Fruit fly (Drosophila melanogaster) whole organism, embryonic: ENCODE data around the gene CG33795.

Experiments
- BEAF-32 ChIP-seq: fragments of 200-800 bp; sonication (Bioruptor generic); optimal IDR thresholded peaks from 3 replicates; lab custom pipeline; 2017; ENCODE audit warnings: missing biosample characterization, missing genetic modification characterization, mild to moderate bottlenecking, moderate library complexity, missing genetic modification reagents
- Blimp-1 ChIP-seq: fragments of 200-800 bp; sonication (Bioruptor generic); optimal IDR thresholded peaks from 3 replicates; lab custom pipeline; 2018; ENCODE audit warnings: missing biosample characterization, missing genetic modification characterization, mild to moderate bottlenecking, moderate library complexity, missing genetic modification reagents
- Bteb2 ChIP-seq: fragments of 200-800 bp; sonication (Bioruptor generic); optimal IDR thresholded peaks from 2 replicates; lab custom pipeline; 2016; ENCODE audit warnings: missing biosample characterization, missing genetic modification characterization
- CG12391 ChIP-seq: fragments of 200-800 bp; sonication (Bioruptor generic); optimal IDR thresholded peaks from 3 replicates; lab custom pipeline; 2018; ENCODE audit warnings: missing biosample characterization, mild to moderate bottlenecking, missing genetic modification characterization, moderate library complexity
- CG17328 ChIP-seq: fragments of 200-800 bp; sonication (Bioruptor generic); IDR thresholded peaks from 2 replicates; pipeline ENCODE4 v1.3.6; 2022; ENCODE audit warnings: missing biosample characterization, missing genetic modification characterization
- CG1832 ChIP-seq: fragments of 200-800 bp; sonication (Bioruptor generic); optimal IDR thresholded peaks from 2 replicates; lab custom pipeline; 2017; ENCODE audit warnings: missing biosample characterization, mild to moderate bottlenecking, missing genetic modification characterization, inconsistent platforms
- CG2120 ChIP-seq: fragments of 200-800 bp; sonication (Bioruptor generic); optimal IDR thresholded peaks from 3 replicates; lab custom pipeline; 2016; ENCODE audit warnings: missing biosample characterization, missing genetic modification characterization
- CG30020 ChIP-seq: fragments of 200-800 bp; optimal IDR thresholded peaks from 2 replicates; lab custom pipeline; 2019; ENCODE audit warnings: missing biosample characterization, mild to moderate bottlenecking, missing genetic modification characterization, moderate library complexity
- CG30403 ChIP-seq: fragments of 200-800 bp; sonication (Bioruptor generic); optimal IDR thresholded peaks from 3 replicates; lab custom pipeline; 2016; ENCODE audit warnings: missing biosample characterization, missing genetic modification characterization
- CG34376 ChIP-seq: fragments of 200-800 bp; sonication (Bioruptor generic); optimal IDR thresholded peaks from 2 replicates; lab custom pipeline; 2018; ENCODE audit warnings: missing biosample characterization, mild to moderate bottlenecking, missing genetic modification characterization
- CG3847 ChIP-seq: fragments of 200-800 bp; sonication (Bioruptor generic); IDR thresholded peaks from 2 replicates; pipeline ENCODE4 v1.3.6; 2022; ENCODE audit warnings: missing biosample characterization, missing genetic modification characterization
- CG4282 ChIP-seq: fragments of 200-800 bp; sonication (Bioruptor generic); optimal IDR thresholded peaks from 2 replicates; lab custom pipeline; 2016; ENCODE audit warnings: missing biosample characterization, missing genetic modification characterization
- CG6175 ChIP-seq: fragments of 200-800 bp; sonication (Bioruptor generic); IDR thresholded peaks from 3 replicates; pipeline ENCODE4 v1.3.6; 2022; ENCODE audit warnings: missing biosample characterization, missing genetic modification characterization
- CG6254 ChIP-seq: fragments of 200-800 bp; sonication (Bioruptor generic); optimal IDR thresholded peaks from 3 replicates; lab custom pipeline; 2017; ENCODE audit warnings: mild to moderate bottlenecking, missing biosample characterization, missing genetic modification reagents, missing genetic modification characterization
- CG6272 ChIP-seq: fragments of 200-800 bp; sonication (Bioruptor generic); IDR thresholded peaks from 2 replicates; pipeline ENCODE4 v1.3.6; 2022; ENCODE audit warnings: missing biosample characterization, missing genetic modification characterization
- CG6791 ChIP-seq: fragments of 200-800 bp; sonication (Bioruptor generic); IDR thresholded peaks from 3 replicates; pipeline ENCODE4 v1.3.6; 2022; ENCODE audit warnings: missing biosample characterization, missing genetic modification characterization; ENCODE audit not compliant: partially characterized antibody
- CG7271 ChIP-seq: fragments of 200-800 bp; sonication (Bioruptor generic); optimal IDR thresholded peaks from 2 replicates; lab custom pipeline; 2018; ENCODE audit warnings: missing biosample characterization, mild to moderate bottlenecking, missing genetic modification characterization, moderate library complexity
- CG7987 ChIP-seq: fragments of 200-800 bp; sonication (Bioruptor generic); optimal IDR thresholded peaks from 2 replicates; lab custom pipeline; 2018; ENCODE audit warnings: missing biosample characterization, mild to moderate bottlenecking, missing genetic modification characterization, moderate library complexity
- CkIIα-i1 ChIP-seq: fragments of 200-800 bp; sonication (Bioruptor generic); IDR thresholded peaks from 2 replicates; pipeline ENCODE4 v1.3.6; 2022; ENCODE audit warnings: missing biosample characterization, missing genetic modification characterization
- HmgD ChIP-seq: fragments of 200-800 bp; sonication (Bioruptor generic); optimal IDR thresholded peaks from 3 replicates; lab custom pipeline; 2016; ENCODE audit warnings: missing biosample characterization, missing genetic modification characterization
- HmgZ ChIP-seq: fragments of 200-800 bp; sonication (Bioruptor generic); optimal IDR thresholded peaks from 2 replicates; lab custom pipeline; 2018; ENCODE audit warnings: missing biosample characterization, mild to moderate bottlenecking, missing genetic modification characterization
- Hr39 ChIP-seq: fragments of >200 bp; optimal IDR thresholded peaks from 2 replicates; lab custom pipeline; 2017
- Meics ChIP-seq: fragments of 200-800 bp; sonication (Bioruptor generic); optimal IDR thresholded peaks from 2 replicates; lab custom pipeline; 2017; ENCODE audit warnings: missing biosample characterization, mild to moderate bottlenecking, missing genetic modification characterization
- Pdp1 ChIP-seq, 2 experiments: fragments of 200-800 bp; sonication (Bioruptor generic); optimal IDR thresholded peaks; 3 replicates each; lab custom pipeline; 2016; ENCODE audit warnings: missing biosample characterization in 2 of 2, missing genetic modification characterization in 2 of 2, mild to moderate bottlenecking in 1 of 2, moderate library complexity in 1 of 2
- Usf ChIP-seq: fragments of 200-800 bp; sonication (Bioruptor generic); optimal IDR thresholded peaks from 2 replicates; lab custom pipeline; 2017; ENCODE audit warnings: missing genotype, missing biosample characterization, missing genetic modification characterization
- YL-1 ChIP-seq: fragments of 200-800 bp; sonication (Bioruptor generic); optimal IDR thresholded peaks from 3 replicates; lab custom pipeline; 2017; ENCODE audit warnings: missing biosample characterization, mild to moderate bottlenecking, missing genetic modification characterization
- abd-A ChIP-seq: fragments of 200-800 bp; sonication (Bioruptor generic); optimal IDR thresholded peaks from 3 replicates; lab custom pipeline; 2019; ENCODE audit warnings: missing biosample characterization, mild to moderate bottlenecking, missing genetic modification characterization, moderate library complexity
- ash1 ChIP-seq: fragments of 200-800 bp; sonication (Bioruptor generic); optimal IDR thresholded peaks from 2 replicates; lab custom pipeline; 2018; ENCODE audit warnings: missing biosample characterization, mild to moderate bottlenecking, missing genetic modification characterization
- bab2 ChIP-seq: fragments of 200-800 bp; sonication (Bioruptor generic); optimal IDR thresholded peaks from 2 replicates; lab custom pipeline; 2016; ENCODE audit warnings: missing biosample characterization, missing genetic modification characterization
- btn ChIP-seq: fragments of 200-800 bp; sonication (Bioruptor generic); optimal IDR thresholded peaks from 2 replicates; lab custom pipeline; 2016; ENCODE audit warnings: missing biosample characterization, missing genetic modification characterization
- crp ChIP-seq, 2 experiments: fragments of 200-800 bp; sonication (Bioruptor generic); optimal IDR thresholded peaks; 2 replicates in 1 of 2; 3 replicates in 1 of 2; lab custom pipeline; 2017; ENCODE audit warnings: missing biosample characterization in 2 of 2, missing genetic modification characterization in 2 of 2, mild to moderate bottlenecking in 1 of 2, moderate library complexity in 1 of 2
- dmrt11E ChIP-seq: fragments of 200-800 bp; sonication (Bioruptor generic); optimal IDR thresholded peaks from 3 replicates; lab custom pipeline; 2018; ENCODE audit warnings: missing biosample characterization, mild to moderate bottlenecking, missing genetic modification characterization, moderate library complexity
- dpn ChIP-seq, 2 experiments: fragments of 200-800 bp; sonication (Bioruptor generic); optimal IDR thresholded peaks; 3 replicates each; lab custom pipeline; 2016; ENCODE audit warnings: missing biosample characterization in 2 of 2, missing genetic modification characterization in 2 of 2
- ems ChIP-seq: fragments of 200-800 bp; sonication (Bioruptor generic); optimal IDR thresholded peaks from 3 replicates; lab custom pipeline; 2016; ENCODE audit warnings: missing biosample characterization, missing genetic modification characterization
- ewg ChIP-seq: fragments of 200-800 bp; sonication (Bioruptor generic); optimal IDR thresholded peaks from 3 replicates; lab custom pipeline; 2017; ENCODE audit warnings: mild to moderate bottlenecking, missing biosample characterization, missing genetic modification reagents, missing genetic modification characterization
- gsb ChIP-seq: fragments of 200-800 bp; sonication (Bioruptor generic); IDR thresholded peaks from 2 replicates; pipeline ENCODE4 v1.3.6; 2022; ENCODE audit warnings: missing biosample characterization, missing genetic modification characterization
- h ChIP-seq: fragments of >200 bp; optimal IDR thresholded peaks from 2 replicates; lab custom pipeline; 2017
- kni ChIP-seq: fragments of 200-800 bp; sonication (Bioruptor generic); optimal IDR thresholded peaks from 3 replicates; lab custom pipeline; 2017; ENCODE audit warnings: mild to moderate bottlenecking, missing biosample characterization, missing genetic modification reagents, missing genetic modification characterization
- lola ChIP-seq, 3 experiments: fragments of >200 bp in 2 of 3; fragments of 200-800 bp in 1 of 3; sonication (Bioruptor generic) in 1 of 3; optimal IDR thresholded peaks; 2 replicates each; lab custom pipeline; 2017 to 2019; ENCODE audit warnings: missing biosample characterization in 3 of 3, missing genetic modification characterization in 3 of 3, mild to moderate bottlenecking in 1 of 3, moderate library complexity in 1 of 3
- nmo ChIP-seq: fragments of 200-800 bp; sonication (Bioruptor generic); optimal IDR thresholded peaks from 2 replicates; lab custom pipeline; 2018; ENCODE audit warnings: missing biosample characterization, mild to moderate bottlenecking, missing genetic modification characterization, moderate library complexity
- pb ChIP-seq: fragments of 200-800 bp; sonication (Bioruptor generic); optimal IDR thresholded peaks from 3 replicates; lab custom pipeline; 2016; ENCODE audit warnings: missing biosample characterization, missing genetic modification characterization
- repo ChIP-seq: fragments of 200-800 bp; sonication (Bioruptor generic); optimal IDR thresholded peaks from 2 replicates; lab custom pipeline; 2016; ENCODE audit warnings: missing biosample characterization, missing genetic modification characterization
- sqz ChIP-seq: fragments of 200-800 bp; sonication (Bioruptor generic); optimal IDR thresholded peaks from 3 replicates; lab custom pipeline; 2018; ENCODE audit warnings: missing biosample characterization, mild to moderate bottlenecking, missing genetic modification characterization
- tll ChIP-seq, 2 experiments: fragments of 200-800 bp in 1 of 2; fragments of >200 bp in 1 of 2; sonication (Bioruptor generic) in 1 of 2; optimal IDR thresholded peaks; 2 replicates each; lab custom pipeline; 2017 to 2019; ENCODE audit warnings: missing biosample characterization in 2 of 2, missing genetic modification characterization in 2 of 2, mild to moderate bottlenecking in 1 of 2, moderate library complexity in 1 of 2
- trh ChIP-seq: fragments of 200-800 bp; sonication (Bioruptor generic); optimal IDR thresholded peaks from 2 replicates; lab custom pipeline; 2016; ENCODE audit warnings: missing biosample characterization, missing genetic modification characterization
- z ChIP-seq: fragments of 200-800 bp; sonication (Bioruptor generic); IDR thresholded peaks from 3 replicates; pipeline ENCODE4 v1.3.6; 2022; ENCODE audit warnings: missing biosample characterization, missing genetic modification characterization

The CG33795 gene

DNA sequence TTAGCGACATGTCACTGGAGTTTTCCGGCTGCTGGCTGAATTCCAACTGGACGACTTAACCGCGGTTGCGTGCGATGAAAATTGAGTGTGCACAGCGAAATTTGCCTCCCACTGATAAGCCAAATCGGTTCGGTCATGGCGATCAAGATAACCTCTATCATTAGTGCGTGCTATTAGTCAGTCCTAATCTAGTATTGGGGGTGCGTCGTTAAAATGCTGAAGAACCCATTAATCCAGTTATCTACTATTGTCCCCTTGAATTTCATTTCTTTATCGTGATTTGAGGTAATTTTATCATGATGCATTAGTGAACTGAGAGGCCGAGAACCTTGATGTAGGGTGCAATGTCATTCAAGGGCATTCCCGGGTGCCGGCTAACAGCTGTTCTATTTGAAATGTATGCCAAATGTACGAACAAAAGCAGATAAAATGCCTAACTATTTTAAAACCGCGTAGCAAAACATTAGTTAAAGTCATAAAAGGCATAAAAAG, 42.7 kb downstream of the CG33795 start, which contains the start of gene Pgm1 (continued):
- TF ChIP-seq tll (GFP tag; optimal IDR thresholded peaks at IDR 0.05; lab: Kevin White, UChicago) = peak in 1 of 2 experiments; percentile 74
- no peak for TF ChIP-seq BEAF-32
- no peak for TF ChIP-seq CG1832 (GFP tag; lab: Kevin White, UChicago)
- peak; percentile 84 for TF ChIP-seq Meics (GFP tag; lab: Kevin White, UChicago)
- peak; percentile 69 for TF ChIP-seq dmrt11E (tag; lab: Kevin White, UChicago)
- no peak for TF ChIP-seq Blimp-1 (GFP tag; lab: Kevin White, UChicago)
- TF ChIP-seq Usf (GFP tag; lab: Kevin White, UChicago) = peak; percentile 57
- no peak for TF ChIP-seq h (lab: Kevin White, UChicago)
- TF ChIP-seq Hr39 (lab: Kevin White, UChicago) = no peak
- TF ChIP-seq CG6272 (GFP tag; lab: Robert Waterston, UW) = peak; percentile 40; the same call in 1 of the 2 replicates
- TF ChIP-seq YL-1 = peak; percentile 61
- TF ChIP-seq CG3847 (GFP tag; lab: Robert Waterston, UW) = peak; percentile 60
- TF ChIP-seq btn (GFP tag; lab: Kevin White, UChicago) = peak; percentile 70
- peak; percentile 85 to 87 for TF ChIP-seq Pdp1 (GFP tag; optimal IDR thresholded peaks at IDR 0.05; lab: Kevin White, UChicago)
- TF ChIP-seq dpn (GFP tag; optimal IDR thresholded peaks at IDR 0.05; lab: Kevin White, UChicago) = peak; percentile 89 to 90
- TF ChIP-seq sqz (GFP tag; lab: Kevin White, UChicago) = no peak
- peak; percentile 92 for TF ChIP-seq ems (GFP tag; lab: Kevin White, UChicago)
- TF ChIP-seq CG17328 (GFP tag; lab: Robert Waterston, UW) = peak; percentile 76
- no peak for TF ChIP-seq CG6791 (GFP tag; lab: Robert Waterston, UW)
- TF ChIP-seq CG7271 (tag; lab: Kevin White, UChicago) = no peak
- peak; percentile 85 for TF ChIP-seq CG30403 (GFP tag; lab: Kevin White, UChicago)
- no peak for TF ChIP-seq CkIIα-i1 (GFP tag; lab: Robert Waterston, UW)
- no peak for TF ChIP-seq CG30020 (tag; lab: Kevin White, UChicago)
- peak in 1 of 2 experiments; percentile 63 for TF ChIP-seq crp (GFP tag; optimal IDR thresholded peaks at IDR 0.05; lab: Kevin White, UChicago)
- no peak for TF ChIP-seq abd-A
- peak; percentile 93 for TF ChIP-seq CG2120 (GFP tag; lab: Kevin White, UChicago)
- TF ChIP-seq lola (GFP tag; optimal IDR thresholded peaks at IDR 0.05; lab: Kevin White, UChicago) = peak in 1 of 3 experiments; percentile 46
- peak; percentile 93 for TF ChIP-seq pb (GFP tag; lab: Kevin White, UChicago)
- TF ChIP-seq bab2 (GFP tag; lab: Kevin White, UChicago) = peak; percentile 91
- TF ChIP-seq repo (GFP tag; lab: Kevin White, UChicago) = peak; percentile 89
- peak; percentile 98 for TF ChIP-seq CG34376
- TF ChIP-seq trh (GFP tag; lab: Kevin White, UChicago) = peak; percentile 51
- TF ChIP-seq nmo (GFP tag; lab: Kevin White, UChicago) = peak; percentile 82
- TF ChIP-seq ash1 (GFP tag; lab: Kevin White, UChicago) = peak; percentile 11
- peak; percentile 91 for TF ChIP-seq HmgZ
- TF ChIP-seq HmgD (GFP tag; lab: Kevin White, UChicago) = peak; percentile 95
- TF ChIP-seq Bteb2 = peak; percentile 90
- TF ChIP-seq z (GFP tag; lab: Robert Waterston, UW) = 0 out of 3 replicates have a peak, but pooled peaks have one; percentile 23
- TF ChIP-seq CG6254 (GFP tag; lab: Kevin White, UChicago) = peak; percentile 45
- TF ChIP-seq ewg (GFP tag; lab: Kevin White, UChicago) = peak; percentile 44
- TF ChIP-seq CG4282 (GFP tag; lab: Kevin White, UChicago) = peak; percentile 87
- TF ChIP-seq CG12391 (tag; lab: Kevin White, UChicago) = peak; percentile 68
- peak; percentile 72 for TF ChIP-seq CG7987
- peak; percentile 42; the same call in 2 of the 3 replicates for TF ChIP-seq CG6175 (GFP tag; lab: Robert Waterston, UW)
- TF ChIP-seq kni (GFP tag; lab: Kevin White, UChicago) = no peak
- TF ChIP-seq gsb (GFP tag; lab: Robert Waterston, UW) = peak; percentile 50; the same call in 1 of the 2 replicates
